Worm (Caenorhabditis elegans): ENCODE measurements around the gene smap-1.

The smap-1 gene

ce11 chrIII:10711192-10711673 is 28.4 kb downstream of the smap-1 start, which contains the start of gene W09D10.5 (continued):
- no peak for TF ChIP-seq daf-8 (GFP tag; IDR thresholded peaks at IDR 0.05)
- peak; percentile 1 for TF ChIP-seq nhr-10 (tag; optimal IDR thresholded peaks at IDR 0.05)
- TF ChIP-seq hmg-1.1 (GFP tag; IDR thresholded peaks at IDR 0.05): peak; percentile 42; the same call in 1 of the 2 replicates
- 0 out of 2 replicates have a peak, but pooled peaks have one; percentile 5 for TF ChIP-seq mdt-29 (GFP tag; IDR thresholded peaks at IDR 0.05)
- peak; percentile 27 for TF ChIP-seq sdz-12 (GFP tag; optimal IDR thresholded peaks at IDR 0.05)
- no peak for TF ChIP-seq mxl-2 (GFP tag; conservative IDR thresholded peaks at IDR 0.05)
- TF ChIP-seq fkh-10 (GFP tag; optimal IDR thresholded peaks at IDR 0.05): no peak
- no peak for TF ChIP-seq egl-43 (GFP tag; IDR thresholded peaks at IDR 0.05)
- TF ChIP-seq dve-1 (tag; optimal IDR thresholded peaks at IDR 0.05; ENCODE audit: insufficient read depth): peak; percentile 67
- TF ChIP-seq ceh-20 (GFP tag; IDR thresholded peaks at IDR 0.05): no peak
- TF ChIP-seq dmd-6 (GFP tag; IDR thresholded peaks at IDR 0.05): peak; percentile 51; the same call in 1 of the 2 replicates
- TF ChIP-seq lin-13 (GFP tag; optimal IDR thresholded peaks at IDR 0.05): peak; percentile 22
- TF ChIP-seq hif-1 (tag; optimal IDR thresholded peaks at IDR 0.05): peak in 1 of 2 experiments; percentile 55
- peak; percentile 41 for TF ChIP-seq mes-2 (tag; optimal IDR thresholded peaks at IDR 0.05; ENCODE audit: poor library complexity, severe bottlenecking)
- TF ChIP-seq lin-1 (GFP tag; IDR thresholded peaks at IDR 0.05): 0 out of 2 replicates have a peak, but pooled peaks have one; percentile 14
- TF ChIP-seq T26A8.4 (GFP tag; IDR thresholded peaks at IDR 0.05): peak; percentile 55
- TF ChIP-seq hlh-30 (tag; optimal IDR thresholded peaks at IDR 0.05; ENCODE audit: insufficient read depth): peak; percentile 36
- TF ChIP-seq ama-1 (optimal IDR thresholded peaks at IDR 0.05): peak; percentile 84
- peak; percentile 83 for TF ChIP-seq gei-8 (GFP tag; optimal IDR thresholded peaks at IDR 0.05)
- no peak for TF ChIP-seq nhr-6 (tag; optimal IDR thresholded peaks at IDR 0.05)

DNA sequence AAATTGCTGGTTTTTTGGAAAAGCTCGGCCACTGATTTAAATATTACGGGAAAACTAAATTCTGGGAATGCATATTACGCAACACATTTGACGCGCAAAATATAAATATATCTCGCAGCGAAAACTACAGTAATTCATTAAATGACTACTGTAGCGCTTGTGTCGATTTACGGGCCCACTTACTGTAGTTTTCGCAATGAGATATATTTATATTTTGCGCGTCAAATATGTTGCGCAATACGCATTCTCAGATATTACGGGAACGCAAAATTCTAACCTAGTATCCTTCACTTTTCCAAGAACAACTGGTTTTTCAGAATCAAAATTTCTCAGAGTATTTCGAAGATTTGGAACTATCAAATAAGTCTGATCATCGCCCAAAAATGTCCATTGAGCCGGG is 29.9 kb downstream of the smap-1 start:
- TF ChIP-seq aha-1 (tag): peak; percentile 51
- TF ChIP-seq R02D3.7 (tag; optimal IDR thresholded peaks at IDR 0.05): no peak

DNA sequence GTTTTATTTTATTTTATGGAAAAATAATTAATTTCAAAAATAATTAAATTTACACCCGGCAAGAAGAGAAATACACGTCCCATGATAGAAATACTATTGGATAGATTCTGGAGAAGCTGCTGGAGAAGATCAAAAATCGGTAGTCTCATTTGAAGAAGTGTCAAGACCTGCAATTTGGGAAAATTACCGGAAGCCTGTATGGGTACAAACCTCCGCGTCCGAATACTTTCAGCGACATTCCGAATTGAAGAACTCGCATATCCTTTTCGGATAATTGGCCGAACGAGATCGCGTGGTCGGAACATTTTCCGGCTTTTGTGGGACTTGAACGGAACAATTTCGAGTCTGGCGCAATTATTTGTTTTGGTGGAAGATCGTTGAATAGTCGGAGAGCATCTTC is 31.1 kb downstream of the smap-1 start:
- TF ChIP-seq Y48G9A.11 (GFP tag; IDR thresholded peaks at IDR 0.05) (no peak), aha-1 (tag) (peak; percentile 17), unc-130 (GFP tag; optimal IDR thresholded peaks at IDR 0.05) (no peak)

DNA sequence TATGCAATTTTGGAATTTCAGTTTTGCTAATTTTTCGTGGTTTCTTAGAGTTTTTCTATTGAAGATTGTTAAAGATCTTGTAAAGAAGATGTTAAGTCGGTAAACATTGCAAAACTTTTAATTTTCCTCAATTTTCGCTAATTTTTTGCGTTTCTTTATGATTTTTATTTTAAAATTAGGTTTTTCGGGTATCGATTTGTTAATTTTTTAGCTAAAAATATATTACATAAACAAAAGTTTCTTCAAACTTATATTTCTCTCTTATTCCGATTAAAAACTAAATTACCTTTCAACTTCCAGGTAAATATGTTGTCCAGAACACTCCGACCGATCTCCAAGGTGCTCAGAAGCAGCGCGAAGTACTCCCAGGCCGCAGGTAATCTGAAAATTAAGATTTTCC is 32.1 kb downstream of the smap-1 start, which contains the start of gene mrpl-12:
Gene mrpl-12, plus strand, starts transcription at position 301 of the 400 bp plus-strand sequence.
- TF ChIP-seq unc-39 (tag; optimal IDR thresholded peaks at IDR 0.05) (no peak), zip-2 (tag; optimal IDR thresholded peaks at IDR 0.05) (no peak), ceh-28 (tag; optimal IDR thresholded peaks at IDR 0.05) (no peak), T20F7.1 (GFP tag; optimal IDR thresholded peaks at IDR 0.05) (no peak), lir-3 (tag; optimal IDR thresholded peaks at IDR 0.05) (no peak), tag-97 (GFP tag; IDR thresholded peaks at IDR 0.05) (no peak), nhr-237 (tag; optimal IDR thresholded peaks at IDR 0.05) (no peak), ceh-82 (tag; optimal IDR thresholded peaks at IDR 0.05) (no peak), spr-3 (GFP tag; optimal IDR thresholded peaks at IDR 0.05) (no peak), ZK337.2 (GFP tag; IDR thresholded peaks at IDR 0.05) (no peak), nhr-102 (tag; optimal IDR thresholded peaks at IDR 0.05) (no peak), nhr-25 (tag; optimal IDR thresholded peaks at IDR 0.05; ENCODE audit: borderline replicate concordance, insufficient read depth) (no peak), dmd-8 (GFP tag; IDR thresholded peaks at IDR 0.05) (no peak)

Measured in whole organism, L4 larva.